Worm (Caenorhabditis elegans): Measurements from ENCODE around the gene skr-3.

DNA sequence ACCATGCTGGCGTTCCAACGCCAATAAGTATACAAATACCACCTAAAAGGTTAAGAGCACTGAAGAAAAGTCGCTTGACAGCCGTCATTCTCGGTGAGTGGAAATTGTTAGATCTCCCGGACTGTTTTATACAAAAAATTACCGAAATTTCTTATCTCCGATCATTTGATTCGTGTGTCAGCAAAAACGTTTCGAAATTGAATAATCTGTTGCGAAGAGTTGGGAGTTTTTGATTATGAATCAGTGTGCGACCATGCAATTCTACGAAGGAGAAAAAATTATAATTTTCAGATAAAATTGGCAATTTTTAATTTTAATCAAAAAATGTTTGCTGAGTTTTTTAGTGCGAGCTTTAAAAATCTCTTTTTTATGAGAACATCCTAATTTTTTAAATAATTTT, 18.6 kb downstream of the skr-3 start, which contains the start of gene clc-11:
- no peak for TF ChIP-seq T22C8.4 (GFP tag; IDR thresholded peaks at IDR 0.05)
- no peak for TF ChIP-seq cog-1 (tag; optimal IDR thresholded peaks at IDR 0.05)
- no peak for TF ChIP-seq klf-2 (GFP tag; conservative IDR thresholded peaks at IDR 0.05)
